Fruit fly (Drosophila melanogaster) whole organism: ENCODE results near the gene AP-2alpha.

Source experiments
- EcR ChIP-seq, 2 experiments: fragments of >200 bp; optimal IDR thresholded peaks; 2 replicates each; lab custom pipeline; 2017; ENCODE audit warnings: missing biosample characterization in 2 of 2, missing genetic modification characterization in 2 of 2, missing genetic modification reagents in 2 of 2
- psq ChIP-seq: fragments of >200 bp; optimal IDR thresholded peaks from 2 replicates; lab custom pipeline; 2017

- no peak for TF ChIP-seq psq (lab: Kevin White, UChicago)
- no peak for TF ChIP-seq EcR (GFP tag; optimal IDR thresholded peaks at IDR 0.05; lab: Kevin White, UChicago)
Measured at dm6 chr2L:434439-434838, 19.9 kb upstream of the AP-2alpha start.
